Fruit fly (Drosophila melanogaster): ENCODE results near the gene CG15386.

The CG15386 gene

dm6 chr2L:2193357-2193780 is 23.7 kb downstream of the CG15386 start (continued):
- TF ChIP-seq CG7556 (GFP tag; optimal IDR thresholded peaks at IDR 0.05), result no peak
- no peak for TF ChIP-seq Nf-YA (GFP tag; IDR thresholded peaks at IDR 0.05)
- peak; percentile 40 for TF ChIP-seq bcd (GFP tag; optimal IDR thresholded peaks at IDR 0.05)
- TF ChIP-seq oc (tag; optimal IDR thresholded peaks at IDR 0.05), result peak; percentile 76
- TF ChIP-seq shn (GFP tag; optimal IDR thresholded peaks at IDR 0.05), result peak; percentile 24
- TF ChIP-seq repo (GFP tag; optimal IDR thresholded peaks at IDR 0.05), result peak; percentile 19
- TF ChIP-seq CG16863 (GFP tag; optimal IDR thresholded peaks at IDR 0.05), result no peak
- peak; percentile 90 for TF ChIP-seq CG8478 (optimal IDR thresholded peaks at IDR 0.05)
- TF ChIP-seq Fer2 (tag; optimal IDR thresholded peaks at IDR 0.05), result no peak
- TF ChIP-seq CG6854 (GFP tag; optimal IDR thresholded peaks at IDR 0.05), result peak; percentile 53
- peak; percentile 53 for TF ChIP-seq caup (GFP tag; optimal IDR thresholded peaks at IDR 0.05; ENCODE audit: severe bottlenecking)
- peak; percentile 26 for TF ChIP-seq lilli (GFP tag; optimal IDR thresholded peaks at IDR 0.05)
- TF ChIP-seq ATbp (GFP tag; optimal IDR thresholded peaks at IDR 0.05), result no peak
- peak; percentile 9 for TF ChIP-seq Hsf (GFP tag; optimal IDR thresholded peaks at IDR 0.05)
- no peak for TF ChIP-seq gsb (GFP tag; IDR thresholded peaks at IDR 0.05)
- TF ChIP-seq CG15514 (GFP tag; optimal IDR thresholded peaks at IDR 0.05), result peak; percentile 91
- peak; percentile 30 for TF ChIP-seq Mad (GFP tag; optimal IDR thresholded peaks at IDR 0.05)
- peak; percentile 78 for TF ChIP-seq CG12071 (GFP tag; optimal IDR thresholded peaks at IDR 0.05)
- TF ChIP-seq abd-A (tag; optimal IDR thresholded peaks at IDR 0.05), result peak; percentile 98
- no peak for TF ChIP-seq sc (optimal IDR thresholded peaks at IDR 0.05)
- no peak for TF ChIP-seq sc (GFP tag; optimal IDR thresholded peaks at IDR 0.05)
- TF ChIP-seq CG8944 (GFP tag; optimal IDR thresholded peaks at IDR 0.05), result no peak
- peak; percentile 11 for TF ChIP-seq CG9817 (tag; optimal IDR thresholded peaks at IDR 0.05)
- peak; percentile 1 for TF ChIP-seq CG4282 (GFP tag; optimal IDR thresholded peaks at IDR 0.05)
- TF ChIP-seq ato (GFP tag; IDR thresholded peaks at IDR 0.05; ENCODE audit: partially characterized antibody), result no peak
- peak; percentile 86 for TF ChIP-seq CG12659 (GFP tag; optimal IDR thresholded peaks at IDR 0.05)
- no peak for TF ChIP-seq CG8924 (tag; optimal IDR thresholded peaks at IDR 0.05)
- no peak for TF ChIP-seq ase (GFP tag; IDR thresholded peaks at IDR 0.05)
- no peak for TF ChIP-seq CG9215 (GFP tag; IDR thresholded peaks at IDR 0.05)
- no peak for TF ChIP-seq MBD-R2 (GFP tag; IDR thresholded peaks at IDR 0.05)
- TF ChIP-seq gro (GFP tag; optimal IDR thresholded peaks at IDR 0.05), result peak; percentile 59
- TF ChIP-seq B-H1 (GFP tag; IDR thresholded peaks at IDR 0.05), result no peak
- TF ChIP-seq Lhr (GFP tag; optimal IDR thresholded peaks at IDR 0.05), result peak; percentile 100
- TF ChIP-seq CG13624 (GFP tag; optimal IDR thresholded peaks at IDR 0.05), result peak; percentile 75
- TF ChIP-seq sens (GFP tag), result peak; percentile 95
- peak; percentile 18 for TF ChIP-seq bigmax (GFP tag; optimal IDR thresholded peaks at IDR 0.05)
- peak; percentile 75 for TF ChIP-seq Fer1 (GFP tag; optimal IDR thresholded peaks at IDR 0.05)
- no peak for TF ChIP-seq cad (GFP tag; optimal IDR thresholded peaks at IDR 0.05)
- no peak for TF ChIP-seq da (GFP tag; optimal IDR thresholded peaks at IDR 0.05)
- TF ChIP-seq dm (GFP tag; optimal IDR thresholded peaks at IDR 0.05), result peak; percentile 83
- peak; percentile 25 for TF ChIP-seq unpg (GFP tag; optimal IDR thresholded peaks at IDR 0.05)
- TF ChIP-seq Meics (GFP tag; optimal IDR thresholded peaks at IDR 0.05), result peak; percentile 46
- TF ChIP-seq stwl (tag; optimal IDR thresholded peaks at IDR 0.05), result peak; percentile 67
- no peak for TF ChIP-seq cato (GFP tag; optimal IDR thresholded peaks at IDR 0.05; ENCODE audit: borderline replicate concordance)
- TF ChIP-seq Scr (GFP tag; IDR thresholded peaks at IDR 0.05; ENCODE audit: partially characterized antibody), result no peak
- TF ChIP-seq CG8089 (GFP tag; optimal IDR thresholded peaks at IDR 0.05), result peak; percentile 39
- TF ChIP-seq row (GFP tag; IDR thresholded peaks at IDR 0.05), result no peak
- no peak for TF ChIP-seq CG10267 (tag; optimal IDR thresholded peaks at IDR 0.05)
- no peak for TF ChIP-seq Opbp (GFP tag; IDR thresholded peaks at IDR 0.05; ENCODE audit: partially characterized antibody)
- no peak for TF ChIP-seq peb (GFP tag; IDR thresholded peaks at IDR 0.05)
- no peak for TF ChIP-seq CG9609 (GFP tag; optimal IDR thresholded peaks at IDR 0.05)
- peak in 1 of 2 experiments; percentile 52 for TF ChIP-seq dpn (GFP tag; optimal IDR thresholded peaks at IDR 0.05)

Data from whole organism, embryonic.